Worm (Caenorhabditis elegans) whole organism, young adult: ENCODE results near the gene F11F1.1.

Experiments
- F10E7.11 ChIP-seq: sonication (generic microtip); optimal IDR thresholded peaks from 2 replicates; lab custom pipeline; 2017; ENCODE audit warnings: mild to moderate bottlenecking, missing genetic modification characterization, moderate library complexity, missing compliant biosample characterization
- F23B12.7 ChIP-seq: sonication (generic microtip); optimal IDR thresholded peaks from 2 replicates; lab custom pipeline; 2017; ENCODE audit warnings: missing genetic modification characterization, mild to moderate bottlenecking, missing compliant biosample characterization, antibody characterized with exemption, moderate library complexity; ENCODE audit not compliant: insufficient read depth
- F33H1.4 ChIP-seq: fragments of 200-800 bp; sonication (Bioruptor generic); IDR thresholded peaks from 2 replicates; pipeline ENCODE4 v1.3.6; 2022; ENCODE audit warnings: missing genetic modification reagents, missing genetic modification characterization, missing compliant biosample characterization
- F57A8.1 ChIP-seq: fragments of 200-800 bp; sonication (Bioruptor generic); optimal IDR thresholded peaks from 2 replicates; lab custom pipeline; 2018; ENCODE audit warnings: mild to moderate bottlenecking, missing genetic modification characterization, moderate library complexity, missing compliant biosample characterization
- F57C9.4 ChIP-seq: sonication (generic microtip); optimal IDR thresholded peaks from 2 replicates; lab custom pipeline; 2017; ENCODE audit warnings: mild to moderate bottlenecking, missing genetic modification characterization, missing compliant biosample characterization
- K11D2.4 ChIP-seq: fragments of 200-800 bp; sonication (Bioruptor generic); IDR thresholded peaks from 2 replicates; pipeline ENCODE4 v1.3.6; 2022; ENCODE audit warnings: missing genetic modification reagents, missing genetic modification characterization, missing compliant biosample characterization
- K12H6.12 ChIP-seq: fragments of 200-800 bp; sonication (Bioruptor generic); optimal IDR thresholded peaks from 2 replicates; lab custom pipeline; 2018; ENCODE audit warnings: mild to moderate bottlenecking, missing genetic modification characterization, missing compliant biosample characterization
- Y53F4B.3 ChIP-seq: fragments of 200-800 bp; sonication (Bioruptor generic); IDR thresholded peaks from 2 replicates; pipeline ENCODE4 v1.3.6; 2022; ENCODE audit warnings: missing genetic modification reagents, missing genetic modification characterization, missing compliant biosample characterization
- Y53G8AR.9 ChIP-seq: fragments of 200-800 bp; sonication (Bioruptor generic); conservative IDR thresholded peaks from 2 replicates; pipeline ENCODE4 v1.3.6; 2022; ENCODE audit warnings: missing genetic modification reagents, missing genetic modification characterization, missing compliant biosample characterization
- Y95B8A.8 ChIP-seq: fragments of 200-800 bp; sonication (Bioruptor generic); IDR thresholded peaks from 2 replicates; pipeline ENCODE4 v1.3.6; 2022; ENCODE audit warnings: missing genetic modification reagents, missing genetic modification characterization, missing compliant biosample characterization
- ZK185.1 ChIP-seq: sonication (generic microtip); optimal IDR thresholded peaks from 2 replicates; lab custom pipeline; 2016; ENCODE audit warnings: mild to moderate bottlenecking, missing genetic modification characterization, missing compliant biosample characterization; ENCODE audit not compliant: poor library complexity, severe bottlenecking
- ama-1 ChIP-seq, 3 experiments: fragments of 150-350 bp in 1 of 3; sonication (generic microtip) in 2 of 3; optimal IDR thresholded peaks; 2 replicates each; lab custom pipeline; 2014 to 2018; ENCODE audit warnings: missing biosample characterization in 2 of 3, missing genetic modification characterization in 2 of 3, missing genetic modification reagents in 2 of 3
- attf-6 ChIP-seq: fragments of 200-800 bp; sonication (Bioruptor generic); IDR thresholded peaks from 2 replicates; pipeline ENCODE4 v1.3.6; 2022; ENCODE audit warnings: missing genetic modification reagents, missing genetic modification characterization, missing compliant biosample characterization
- ccch-3 ChIP-seq: fragments of 200-800 bp; sonication (Bioruptor generic); optimal IDR thresholded peaks from 2 replicates; lab custom pipeline; 2018; ENCODE audit warnings: mild to moderate bottlenecking, missing genetic modification characterization, missing compliant biosample characterization
- cebp-1 ChIP-seq, 2 experiments: fragments of 200-800 bp in 1 of 2; sonication (Bioruptor generic) in 1 of 2; sonication (generic microtip) in 1 of 2; IDR thresholded peaks in 1 of 2; optimal IDR thresholded peaks in 1 of 2; 2 replicates each; pipeline versions ENCODE4 v1.3.6 to Lab custom; 2017 to 2022; ENCODE audit warnings: missing compliant biosample characterization in 2 of 2, missing genetic modification characterization in 2 of 2, mild to moderate bottlenecking in 1 of 2, missing genetic modification reagents in 1 of 2, moderate library complexity in 1 of 2
- ceh-58 ChIP-seq: fragments of 200-800 bp; sonication (Bioruptor generic); IDR thresholded peaks from 2 replicates; pipeline ENCODE4 v1.3.6; 2022; ENCODE audit warnings: missing genetic modification characterization, missing compliant biosample characterization
- dpff-1 ChIP-seq: sonication (generic microtip); optimal IDR thresholded peaks from 2 replicates; lab custom pipeline; 2017; ENCODE audit warnings: mild to moderate bottlenecking, missing genetic modification characterization, missing compliant biosample characterization
- dpl-1 ChIP-seq: fragments of 150-350 bp; optimal IDR thresholded peaks from 2 replicates; lab custom pipeline; 2014; ENCODE audit warnings: missing biosample characterization, missing genetic modification reagents, missing genetic modification characterization
- hlh-12 ChIP-seq: sonication (generic microtip); optimal IDR thresholded peaks from 2 replicates; lab custom pipeline; 2016; ENCODE audit warnings: missing genetic modification characterization, missing compliant biosample characterization
- hrde-1 ChIP-seq: sonication (generic microtip); optimal IDR thresholded peaks from 2 replicates; lab custom pipeline; 2016; ENCODE audit warnings: missing genetic modification characterization, mild to moderate bottlenecking, missing compliant biosample characterization, moderate library complexity, missing genotype, missing genetic modification reagents, borderline replicate concordance
- let-526 ChIP-seq: fragments of 200-800 bp; sonication (Bioruptor generic); IDR thresholded peaks from 2 replicates; pipeline ENCODE4 v1.3.6; 2022; ENCODE audit warnings: missing genetic modification reagents, missing genetic modification characterization, missing compliant biosample characterization
- let-607 ChIP-seq, 2 experiments: fragments of 200-800 bp in 1 of 2; sonication (Bioruptor generic) in 1 of 2; sonication (generic microtip) in 1 of 2; optimal IDR thresholded peaks; 2 replicates each; lab custom pipeline; 2016 to 2018; ENCODE audit warnings: mild to moderate bottlenecking in 2 of 2, missing compliant biosample characterization in 2 of 2, missing genetic modification characterization in 2 of 2, moderate library complexity in 2 of 2, missing genotype in 1 of 2
- lin-35 ChIP-seq, 3 experiments: fragments of 150-350 bp in 2 of 3; sonication (generic microtip) in 1 of 3; optimal IDR thresholded peaks; 2 replicates each; lab custom pipeline; 2014 to 2018; ENCODE audit warnings: missing biosample characterization in 3 of 3, missing genetic modification characterization in 3 of 3, missing genetic modification reagents in 3 of 3
- lsy-27 ChIP-seq: sonication (generic microtip); optimal IDR thresholded peaks from 2 replicates; lab custom pipeline; 2017; ENCODE audit warnings: missing genetic modification characterization, mild to moderate bottlenecking, missing compliant biosample characterization, antibody characterized with exemption, missing genotype, borderline replicate concordance; ENCODE audit not compliant: insufficient read depth
- madf-3 ChIP-seq: fragments of 200-800 bp; sonication (Bioruptor generic); IDR thresholded peaks from 2 replicates; pipeline ENCODE4 v1.3.6; 2022; ENCODE audit warnings: missing genetic modification reagents, missing genetic modification characterization, missing compliant biosample characterization
- madf-6 ChIP-seq: fragments of 200-800 bp; sonication (Bioruptor generic); IDR thresholded peaks from 2 replicates; pipeline ENCODE4 v1.3.6; 2022; ENCODE audit warnings: missing genetic modification reagents, missing genetic modification characterization, missing compliant biosample characterization
- mel-28 ChIP-seq: sonication (generic microtip); optimal IDR thresholded peaks from 2 replicates; lab custom pipeline; 2016; ENCODE audit warnings: borderline replicate concordance, mild to moderate bottlenecking, missing genetic modification characterization, missing compliant biosample characterization
- repo-1 ChIP-seq: sonication (generic microtip); optimal IDR thresholded peaks from 2 replicates; lab custom pipeline; 2017; ENCODE audit warnings: mild to moderate bottlenecking, missing genetic modification characterization, missing compliant biosample characterization
- rpc-1 ChIP-seq, 2 experiments: fragments of 150-350 bp in 1 of 2; sonication (generic microtip) in 1 of 2; optimal IDR thresholded peaks; 2 replicates each; lab custom pipeline; 2014 to 2018; ENCODE audit warnings: missing biosample characterization in 1 of 2, missing genetic modification characterization in 1 of 2, missing genetic modification reagents in 1 of 2, missing genotype in 1 of 2
- snpc-4 ChIP-seq, 5 experiments: fragments of 150-350 bp in 1 of 5; sonication (generic microtip) in 4 of 5; optimal IDR thresholded peaks; 2 replicates each; lab custom pipeline; 2014 to 2018; ENCODE audit warnings: missing genetic modification characterization in 5 of 5, missing biosample characterization in 3 of 5, antibody characterized with exemption in 2 of 5, mild to moderate bottlenecking in 2 of 5, missing compliant biosample characterization in 2 of 5, missing genotype in 2 of 5, moderate library complexity in 2 of 5, missing genetic modification reagents in 1 of 5
- zim-3 ChIP-seq: sonication (generic microtip); optimal IDR thresholded peaks from 2 replicates; lab custom pipeline; 2017; ENCODE audit warnings: mild to moderate bottlenecking, missing genetic modification characterization, moderate library complexity, missing compliant biosample characterization

F11F1.1 gene

DNA sequence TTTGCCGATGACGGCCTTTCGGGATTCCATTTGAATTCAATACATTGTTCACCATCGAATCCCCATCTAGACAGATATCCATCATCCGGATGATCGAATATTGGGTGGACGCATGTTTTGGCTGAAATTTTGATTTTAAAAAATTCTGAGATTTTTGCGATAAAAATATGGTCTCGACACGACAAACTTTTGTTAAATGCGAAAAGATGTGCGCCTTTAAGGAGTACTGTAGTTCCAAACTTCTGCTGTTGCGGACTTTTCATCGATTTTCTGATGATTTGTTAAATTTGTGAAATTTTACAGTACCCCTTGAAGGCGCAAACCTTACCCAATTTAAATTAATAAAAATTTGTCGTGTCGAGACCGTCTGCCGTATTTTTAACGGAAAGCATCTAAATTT is 32.5 kb downstream of the F11F1.1 start (continued):
- TF ChIP-seq Y53G8AR.9 (GFP tag; lab: Robert Waterston, UW) (no peak), hrde-1 (tag; lab: Kevin White, UChicago) (no peak), ama-1 (optimal IDR thresholded peaks at IDR 0.05; lab: Kevin White, UChicago) (no peak), ama-1 (GFP tag; optimal IDR thresholded peaks at IDR 0.05; lab: Kevin White, UChicago) (no peak), F33H1.4 (GFP tag; lab: Robert Waterston, UW) (peak; percentile 52; the same call in 1 of the 2 replicates), F57A8.1 (GFP tag; lab: Kevin White, UChicago) (no peak), zim-3 (tag; lab: Kevin White, UChicago) (no peak), hlh-12 (tag; lab: Kevin White, UChicago) (no peak), dpff-1 (tag; lab: Kevin White, UChicago) (no peak), rpc-1 (optimal IDR thresholded peaks at IDR 0.05; lab: Kevin White, UChicago) (no peak), rpc-1 (tag; optimal IDR thresholded peaks at IDR 0.05; lab: Kevin White, UChicago) (no peak), ZK185.1 (tag; lab: Kevin White, UChicago) (no peak), attf-6 (GFP tag; lab: Robert Waterston, UW) (no peak), madf-3 (GFP tag; lab: Robert Waterston, UW) (no peak), let-526 (GFP tag; lab: Robert Waterston, UW) (no peak), K12H6.12 (no peak)

DNA sequence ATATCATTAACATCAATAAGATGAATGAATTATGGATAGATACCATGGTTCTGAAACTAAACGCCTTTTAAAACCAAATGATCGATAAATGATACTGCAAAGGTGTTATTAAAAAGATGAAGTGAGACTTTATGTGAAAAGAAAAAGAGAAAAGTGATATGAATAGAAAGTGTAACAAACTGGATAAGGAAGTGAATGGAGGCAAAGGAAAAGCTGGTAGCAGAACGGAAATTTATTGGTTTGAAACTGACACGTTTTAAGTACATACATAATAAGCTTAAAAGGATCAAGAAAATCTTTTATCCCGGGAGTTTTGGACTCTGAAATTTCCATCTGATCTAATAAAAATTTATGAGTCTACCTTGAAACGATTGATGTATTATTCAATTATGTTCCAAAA is 34.3 kb downstream of the F11F1.1 start, which contains the start of gene bli-5:
bli-5 (minus strand) TSS at position 101 of the 400 bp plus-strand sequence.
- TF ChIP-seq madf-3 (GFP tag; lab: Robert Waterston, UW) (no peak), Y53F4B.3 (GFP tag; lab: Robert Waterston, UW) (no peak)

DNA sequence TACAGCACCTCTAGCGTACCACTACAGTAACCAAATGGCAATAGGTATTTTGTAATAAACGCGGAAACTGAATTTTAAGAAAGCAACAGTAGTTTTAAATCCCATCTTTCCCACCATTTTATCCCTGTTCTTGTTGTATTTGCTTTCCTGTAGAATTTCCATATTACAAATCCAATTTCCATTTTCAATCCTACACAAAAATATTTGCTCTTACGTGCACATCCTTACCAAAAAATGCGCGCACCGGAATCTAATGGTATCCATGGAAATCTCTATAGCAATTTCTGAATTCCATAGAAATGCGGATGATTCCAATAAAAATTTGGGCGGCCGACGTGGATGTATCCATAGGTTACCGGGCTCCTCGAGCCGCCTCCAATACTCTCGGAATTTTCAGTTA is 34.8 kb downstream of the F11F1.1 start, which contains the start of gene trf-1:
trf-1 (plus strand) TSS at position 301 of the 400 bp plus-strand sequence.
- no peak for TF ChIP-seq let-607 (tag; optimal IDR thresholded peaks at IDR 0.05; lab: Kevin White, UChicago)
- no peak for TF ChIP-seq snpc-4 (GFP tag; optimal IDR thresholded peaks at IDR 0.05; lab: Kevin White, UChicago)
- no peak for TF ChIP-seq snpc-4 (tag; optimal IDR thresholded peaks at IDR 0.05; lab: Kevin White, UChicago)
- TF ChIP-seq lin-35 (GFP tag; optimal IDR thresholded peaks at IDR 0.05; lab: Kevin White, UChicago) = no peak
- no peak for TF ChIP-seq F57C9.4
- no peak for TF ChIP-seq dpl-1 (GFP tag; lab: Kevin White, UChicago)
- TF ChIP-seq repo-1 (tag; lab: Kevin White, UChicago) = no peak
- no peak for TF ChIP-seq cebp-1 (GFP tag; IDR thresholded peaks at IDR 0.05; lab: Robert Waterston, UW)
- TF ChIP-seq cebp-1 (tag; optimal IDR thresholded peaks at IDR 0.05; lab: Kevin White, UChicago) = no peak
- TF ChIP-seq F23B12.7 (tag; lab: Kevin White, UChicago) = no peak
- TF ChIP-seq madf-6 = no peak
- TF ChIP-seq ccch-3 (GFP tag; lab: Kevin White, UChicago) = no peak

DNA sequence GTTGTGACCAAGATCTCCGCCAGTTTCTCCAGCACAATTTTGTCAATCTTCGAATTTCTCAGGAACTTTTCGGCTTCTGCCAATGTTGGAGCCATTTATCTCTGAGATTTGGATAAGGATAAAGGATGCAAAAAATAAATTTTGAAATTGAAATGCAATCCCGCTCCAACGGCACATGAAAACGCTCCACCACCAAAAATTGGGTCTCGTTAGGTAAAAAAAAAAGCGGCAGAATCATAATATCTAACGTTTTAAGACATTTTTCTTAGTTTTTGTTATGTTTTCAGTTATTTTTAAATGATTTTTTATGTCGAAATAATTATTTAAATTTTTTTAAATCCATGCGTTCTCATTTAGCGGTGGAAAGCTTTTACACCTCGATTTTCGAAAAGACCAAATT is 39.0 kb downstream of the F11F1.1 start, which contains the start of gene F45G2.7:
F45G2.7 (minus strand) TSS at position 101 of the 400 bp plus-strand sequence.
- TF ChIP-seq Y95B8A.8 (no peak), ceh-58 (GFP tag; lab: Robert Waterston, UW) (no peak)

DNA sequence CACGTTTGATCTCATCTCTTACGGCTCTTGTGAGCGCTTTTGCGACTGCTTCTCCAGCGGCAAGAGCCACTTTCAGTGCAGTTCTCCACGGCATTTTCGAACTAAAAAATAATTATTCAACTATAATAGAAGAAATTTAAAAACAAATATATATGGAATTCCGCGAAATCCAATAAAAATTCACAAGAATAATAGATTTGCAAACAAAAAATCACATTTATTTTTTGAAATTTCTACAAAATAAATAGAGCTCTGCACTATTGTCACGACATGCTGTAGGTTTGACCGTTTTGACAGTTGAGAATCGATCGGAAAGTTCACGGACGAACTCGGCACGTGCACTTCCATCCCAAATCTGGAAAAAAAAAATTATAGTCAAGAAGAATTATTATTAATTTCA is 40.2 kb downstream of the F11F1.1 start, which contains the start of gene F45G2.8:
F45G2.8 (minus strand) TSS at position 101 of the 400 bp plus-strand sequence.
- TF ChIP-seq K11D2.4 (GFP tag; lab: Robert Waterston, UW) (no peak), mel-28 (no peak), F10E7.11 (no peak), lsy-27 (tag; lab: Kevin White, UChicago) (no peak)
